Fruit fly (Drosophila melanogaster) whole organism: Measurements from ENCODE around the gene Gnf1.

Experiments used
- CG8478 ChIP-seq: fragments of >200 bp; optimal IDR thresholded peaks from 2 replicates; lab custom pipeline; 2018; ENCODE audit warnings: inconsistent platforms
- Dll ChIP-seq: fragments of >200 bp; optimal IDR thresholded peaks from 2 replicates; lab custom pipeline; 2017

dm6 chr3R:4861144-4861543 is 45.3 kb upstream of the Gnf1 start:
- TF ChIP-seq CG8478 (no peak), Dll (lab: Kevin White, UChicago) (no peak)
